Fruit fly (Drosophila melanogaster): ENCODE data around the gene Fim.

Fim gene

DNA sequence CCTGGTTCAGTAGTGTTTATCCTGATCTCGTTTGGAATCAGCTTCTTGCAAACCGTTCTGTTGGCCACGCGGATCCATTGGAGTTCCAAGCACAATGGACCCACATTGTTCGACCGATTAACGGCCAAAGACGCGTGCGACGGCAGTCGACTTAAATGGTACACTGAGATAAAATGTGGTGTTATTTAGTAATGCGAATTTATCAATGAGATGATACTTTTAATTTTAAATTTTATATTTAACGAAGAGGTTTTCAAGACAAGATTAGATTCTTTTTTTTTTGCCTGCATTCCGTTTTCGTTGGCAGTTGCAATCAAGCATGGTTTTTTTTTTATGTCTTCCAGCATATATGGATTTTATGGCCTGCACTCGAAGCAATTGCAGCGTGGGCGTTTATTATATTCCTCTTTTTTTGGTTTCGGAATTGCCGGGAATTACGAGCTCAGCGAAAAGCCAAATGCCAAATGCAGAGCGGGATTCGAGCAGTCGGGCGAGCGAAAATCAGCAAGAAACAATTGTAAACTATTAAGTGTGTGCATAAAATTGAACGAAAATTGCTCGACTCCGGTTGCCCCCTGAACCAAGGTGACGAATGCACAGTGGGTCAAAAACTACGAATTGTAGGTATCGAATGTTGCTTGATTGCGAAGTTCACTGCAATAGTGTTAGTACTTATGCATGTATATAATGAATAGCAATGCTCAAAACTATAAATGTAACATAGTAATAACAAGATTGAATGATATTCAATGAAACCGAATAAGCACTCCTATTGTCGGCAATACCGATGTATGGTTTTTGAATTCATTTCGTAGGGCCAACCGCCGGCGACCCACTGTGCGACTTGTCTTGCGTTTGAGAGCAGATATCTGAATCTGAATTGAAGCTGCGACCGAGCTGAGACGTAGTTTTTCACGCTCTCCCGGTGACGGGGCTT lies 2.6 kb downstream of the Fim start (continued):
- TF ChIP-seq bcd (GFP tag; optimal IDR thresholded peaks at IDR 0.05) (peak; percentile 57), CG4328 (GFP tag; optimal IDR thresholded peaks at IDR 0.05) (peak; percentile 40), NC2α (GFP tag; optimal IDR thresholded peaks at IDR 0.05) (no peak), chm (GFP tag; IDR thresholded peaks at IDR 0.05) (peak; percentile 44; the same call in 1 of the 2 replicates), CG17912 (GFP tag; optimal IDR thresholded peaks at IDR 0.05) (peak; percentile 33), Hand (GFP tag; optimal IDR thresholded peaks at IDR 0.05) (peak; percentile 53), CG12071 (GFP tag; optimal IDR thresholded peaks at IDR 0.05) (peak; percentile 69), pzg (GFP tag; optimal IDR thresholded peaks at IDR 0.05) (peak; percentile 1), Spps (tag; optimal IDR thresholded peaks at IDR 0.05) (peak; percentile 20), CG3847 (GFP tag; IDR thresholded peaks at IDR 0.05) (peak; percentile 68), gfzf (GFP tag; optimal IDR thresholded peaks at IDR 0.05) (no peak), caup (GFP tag; optimal IDR thresholded peaks at IDR 0.05; ENCODE audit: severe bottlenecking) (peak; percentile 61), Hsf (GFP tag; optimal IDR thresholded peaks at IDR 0.05) (peak; percentile 51), vvl (GFP tag; IDR thresholded peaks at IDR 0.05) (peak; percentile 61), grau (tag; optimal IDR thresholded peaks at IDR 0.05) (peak; percentile 75), Fer2 (tag; optimal IDR thresholded peaks at IDR 0.05) (peak; percentile 32), NC2β (GFP tag; optimal IDR thresholded peaks at IDR 0.05) (peak; percentile 49), Dip3 (GFP tag; optimal IDR thresholded peaks at IDR 0.05) (peak; percentile 30), HLH54F (GFP tag; optimal IDR thresholded peaks at IDR 0.05) (peak; percentile 47), trh (GFP tag; optimal IDR thresholded peaks at IDR 0.05) (no peak), Doc2 (GFP tag; IDR thresholded peaks at IDR 0.05) (no peak), seq (GFP tag; IDR thresholded peaks at IDR 0.05) (0 out of 2 replicates have a peak, but pooled peaks have one; percentile 42), cg (GFP tag; optimal IDR thresholded peaks at IDR 0.05) (no peak), chif (GFP tag; optimal IDR thresholded peaks at IDR 0.05) (peak; percentile 38 to 61), esg (GFP tag; conservative IDR thresholded peaks at IDR 0.05) (peak; percentile 55), CG9437 (GFP tag; optimal IDR thresholded peaks at IDR 0.05) (peak; percentile 46), CG10462 (GFP tag; optimal IDR thresholded peaks at IDR 0.05) (no peak), CG7357 (GFP tag; IDR thresholded peaks at IDR 0.05) (peak; percentile 57; the same call in 2 of the 3 replicates), CG16779 (GFP tag; IDR thresholded peaks at IDR 0.05) (no peak), CG16815 (GFP tag; optimal IDR thresholded peaks at IDR 0.05) (peak; percentile 1), MBD-R2 (GFP tag; IDR thresholded peaks at IDR 0.05) (peak; percentile 15; the same call in 1 of the 2 replicates), jigr1 (GFP tag; IDR thresholded peaks at IDR 0.05) (0 out of 3 replicates have a peak, but pooled peaks have one; percentile 21), mam (GFP tag; optimal IDR thresholded peaks at IDR 0.05) (peak; percentile 72), Ets65A (GFP tag) (peak; percentile 70), CG6765 (GFP tag; optimal IDR thresholded peaks at IDR 0.05) (peak; percentile 44), CG7839 (tag; optimal IDR thresholded peaks at IDR 0.05) (peak; percentile 76), Dek (tag; optimal IDR thresholded peaks at IDR 0.05) (peak; percentile 32), lola (GFP tag; optimal IDR thresholded peaks at IDR 0.05) (peak in 1 of 3 experiments; percentile 21), Nf-YC (tag; optimal IDR thresholded peaks at IDR 0.05) (peak; percentile 60), exex (tag; optimal IDR thresholded peaks at IDR 0.05) (peak; percentile 22), fd3F (GFP tag; optimal IDR thresholded peaks at IDR 0.05) (peak; percentile 29), CG1529 (GFP tag; optimal IDR thresholded peaks at IDR 0.05) (peak; percentile 11), gsb-n (tag; optimal IDR thresholded peaks at IDR 0.05) (peak; percentile 24), CG17829 (tag; optimal IDR thresholded peaks at IDR 0.05) (peak; percentile 46), CG31224 (GFP tag; IDR thresholded peaks at IDR 0.05) (peak; percentile 64), CG32767 (GFP tag; IDR thresholded peaks at IDR 0.05) (peak; percentile 38; the same call in 1 of the 2 replicates), CG12299 (tag; optimal IDR thresholded peaks at IDR 0.05) (peak; percentile 47), bbx (GFP tag; IDR thresholded peaks at IDR 0.05; ENCODE audit: partially characterized antibody) (no peak)

Measured in whole organism, embryonic.